Worm (Caenorhabditis elegans): ENCODE results near the gene F21A3.4.
A peak's percentile ranks its signal among the peaks of the same experiment; 100 is the strongest.

F21A3.4 gene

DNA sequence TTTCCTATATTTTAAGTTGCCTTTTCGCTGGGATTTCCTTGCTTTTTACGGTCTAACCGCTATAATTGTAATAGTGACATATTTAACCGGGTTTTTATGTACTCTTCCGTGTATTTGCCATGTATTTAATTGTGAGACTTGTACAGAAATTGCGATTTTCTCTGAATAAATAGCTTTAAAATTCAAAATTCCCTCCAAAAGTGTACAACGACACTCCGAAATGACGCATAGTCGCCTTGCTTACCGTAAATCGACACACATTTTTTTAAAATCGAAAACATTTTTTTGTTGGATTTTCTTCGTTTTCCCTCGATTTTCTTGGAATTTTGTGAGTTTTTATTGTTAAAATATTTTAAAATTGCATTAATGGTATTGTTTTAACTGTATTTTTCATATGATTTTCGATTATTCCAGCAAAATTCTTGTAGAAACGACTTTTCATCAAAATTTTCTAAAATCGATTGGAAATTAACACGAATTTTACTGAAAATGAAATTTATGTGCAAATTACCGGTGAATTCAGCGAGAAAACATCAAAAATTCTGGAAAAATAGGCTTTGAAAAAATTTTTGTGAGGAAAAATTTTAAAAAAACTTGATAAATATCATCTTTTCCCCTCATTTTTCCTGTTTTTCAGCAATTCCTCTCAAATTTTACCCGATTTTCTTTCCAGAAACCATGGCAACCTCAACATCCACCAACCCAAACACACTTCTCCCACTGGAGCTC lies 33.4 kb downstream of the F21A3.4 start, which contains the start of gene lsm-5 (continued):
- TF ChIP-seq egl-43 (GFP tag; IDR thresholded peaks at IDR 0.05) = no peak
- TF ChIP-seq vab-7 (GFP tag; IDR thresholded peaks at IDR 0.05) = no peak
- no peak for TF ChIP-seq Y105C5A.15 (GFP tag; IDR thresholded peaks at IDR 0.05)

DNA sequence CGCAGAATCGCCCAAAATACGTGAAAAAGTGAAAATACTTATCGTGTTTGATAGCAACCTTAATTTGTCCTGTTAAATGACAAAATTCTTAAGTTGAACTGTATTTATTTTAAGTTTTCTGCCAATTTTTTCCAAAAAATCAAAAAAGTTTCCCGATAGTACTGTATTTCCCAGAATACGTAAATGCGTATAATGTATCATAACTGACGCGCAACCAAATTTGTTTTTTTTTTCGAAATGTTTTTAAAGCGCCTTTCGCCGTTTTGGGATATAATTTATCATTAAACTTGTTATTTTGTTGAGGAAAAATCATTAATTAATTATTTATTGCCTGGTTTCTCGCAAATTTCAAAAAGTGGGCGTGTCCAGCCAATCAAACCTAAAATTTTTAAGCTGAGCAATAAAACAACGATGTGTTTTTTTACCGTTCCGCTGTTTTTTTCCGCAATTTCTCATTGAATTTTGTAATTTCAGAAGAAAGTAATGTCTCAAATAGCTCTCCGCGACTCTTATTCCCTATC lies 34.6 kb downstream of the F21A3.4 start, which contains the start of gene fbxa-95:
Gene fbxa-95, plus strand, starts transcription at position 471 of the 521 bp plus-strand sequence.
- TF ChIP-seq nhr-41 (GFP tag; IDR thresholded peaks at IDR 0.05) = no peak
- peak; percentile 55 for TF ChIP-seq aha-1 (tag)
- 0 out of 2 replicates have a peak, but pooled peaks have one; percentile 11 for TF ChIP-seq Y48G9A.11 (GFP tag; IDR thresholded peaks at IDR 0.05)

DNA sequence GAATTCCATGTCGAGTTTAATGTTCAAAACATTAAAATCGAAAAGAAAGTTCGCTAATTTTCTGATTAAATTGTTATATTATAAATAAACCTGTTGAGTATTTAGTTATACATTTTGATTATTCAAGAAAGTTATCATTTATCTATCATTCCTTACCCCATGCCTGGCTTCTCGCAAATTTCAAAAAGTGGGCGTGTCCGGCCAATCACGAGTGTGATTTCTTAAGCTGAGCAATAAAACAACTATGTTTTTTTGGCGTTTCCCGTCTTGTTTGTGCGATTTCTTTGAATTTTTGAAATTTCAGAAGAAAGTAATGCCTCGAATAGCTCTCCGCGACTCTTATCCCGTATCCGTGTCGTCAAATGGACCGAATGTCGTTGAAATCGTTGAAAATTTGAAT lies 36.2 kb downstream of the F21A3.4 start, which contains the start of gene fbxa-94:
Gene fbxa-94, plus strand, starts transcription at position 301 of the 400 bp plus-strand sequence.
- no peak for TF ChIP-seq ceh-20 (GFP tag; IDR thresholded peaks at IDR 0.05)
- TF ChIP-seq madf-5 (GFP tag; IDR thresholded peaks at IDR 0.05) = no peak
- no peak for TF ChIP-seq dmd-8 (GFP tag; IDR thresholded peaks at IDR 0.05)
- TF ChIP-seq lin-1 (GFP tag; IDR thresholded peaks at IDR 0.05) = no peak
- TF ChIP-seq zip-2 (tag; optimal IDR thresholded peaks at IDR 0.05) = no peak
- no peak for TF ChIP-seq mes-2 (tag; optimal IDR thresholded peaks at IDR 0.05; ENCODE audit: poor library complexity, severe bottlenecking)
- TF ChIP-seq hlh-11 (tag; optimal IDR thresholded peaks at IDR 0.05) = no peak
- no peak for TF ChIP-seq tra-1 (GFP tag; IDR thresholded peaks at IDR 0.05)
- no peak for TF ChIP-seq madf-9 (GFP tag; conservative IDR thresholded peaks at IDR 0.05)
- no peak for TF ChIP-seq ZK546.5 (tag; optimal IDR thresholded peaks at IDR 0.05)
- no peak for TF ChIP-seq egl-27 (tag; optimal IDR thresholded peaks at IDR 0.05)
- TF ChIP-seq dpl-1 (GFP tag; optimal IDR thresholded peaks at IDR 0.05) = no peak
- no peak for TF ChIP-seq unc-39 (tag; optimal IDR thresholded peaks at IDR 0.05)
- no peak for TF ChIP-seq dmd-6 (GFP tag; IDR thresholded peaks at IDR 0.05)
- no peak for TF ChIP-seq daf-8 (GFP tag; IDR thresholded peaks at IDR 0.05)
- no peak for TF ChIP-seq lim-7 (GFP tag; IDR thresholded peaks at IDR 0.05)

DNA sequence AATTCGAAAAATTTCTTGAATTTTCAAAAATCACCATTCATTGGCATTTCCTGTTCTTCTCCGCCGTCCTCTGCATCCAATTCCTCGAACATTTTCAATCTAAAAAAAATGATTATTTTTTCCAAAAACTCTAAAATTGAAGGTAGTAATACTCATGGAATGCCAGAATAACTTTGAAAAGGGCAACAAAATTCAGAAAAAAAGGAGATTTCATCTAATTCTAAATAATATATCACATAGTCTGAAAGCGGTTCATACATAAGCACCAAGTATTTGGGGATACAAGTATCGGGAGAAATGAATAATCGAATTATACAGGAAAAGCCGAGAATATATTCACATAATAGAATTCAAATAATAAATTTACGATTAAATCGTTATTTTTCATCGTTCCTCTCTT lies 38.9 kb downstream of the F21A3.4 start, which contains the start of gene mdt-28:
Gene mdt-28, minus strand, starts transcription at position 101 of the 400 bp plus-strand sequence.
- TF ChIP-seq saeg-2 (GFP tag; IDR thresholded peaks at IDR 0.05) = no peak
- TF ChIP-seq spr-1 (tag; optimal IDR thresholded peaks at IDR 0.05) = no peak
- no peak for TF ChIP-seq ztf-7 (tag; optimal IDR thresholded peaks at IDR 0.05)
- TF ChIP-seq Y5F2A.4 (GFP tag; optimal IDR thresholded peaks at IDR 0.05) = no peak
- no peak for TF ChIP-seq F44E2.7 (GFP tag; IDR thresholded peaks at IDR 0.05)
- TF ChIP-seq nhr-11 (tag; optimal IDR thresholded peaks at IDR 0.05) = no peak
- 0 out of 2 replicates have a peak, but pooled peaks have one; percentile 33 for TF ChIP-seq lin-38 (GFP tag; IDR thresholded peaks at IDR 0.05)

DNA sequence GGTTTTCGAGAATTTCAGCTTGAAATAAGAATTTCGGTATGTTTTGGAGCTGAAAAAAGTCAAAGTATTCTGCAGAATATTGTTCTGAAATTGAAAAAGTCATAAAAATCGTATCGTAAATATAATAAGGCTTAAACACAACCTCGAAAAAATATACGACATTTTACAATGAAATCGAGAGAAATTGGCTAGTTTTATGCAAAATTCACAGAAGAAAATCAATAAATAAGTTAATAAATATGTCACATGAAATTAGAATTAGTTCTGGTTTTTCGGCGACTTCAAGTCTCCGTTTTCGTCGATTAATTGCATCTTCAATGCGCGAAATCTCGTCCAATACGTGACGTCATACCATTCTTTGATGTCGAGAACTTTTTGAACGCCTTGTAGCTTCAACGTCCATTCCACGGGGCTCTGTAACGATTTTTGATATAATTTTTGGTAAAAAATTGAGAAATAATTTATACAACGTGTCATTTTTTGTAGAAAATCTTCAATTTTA lies 41.0 kb downstream of the F21A3.4 start, which contains the start of gene atx-3:
Gene atx-3, minus strand, starts transcription at position 51 of the 502 bp plus-strand sequence.
- TF ChIP-seq hlh-30 (tag; optimal IDR thresholded peaks at IDR 0.05; ENCODE audit: insufficient read depth) (peak; percentile 4), Y48G9A.11 (GFP tag; IDR thresholded peaks at IDR 0.05) (peak; percentile 37; the same call in 1 of the 2 replicates), dve-1 (tag; optimal IDR thresholded peaks at IDR 0.05; ENCODE audit: insufficient read depth) (no peak), saeg-2 (GFP tag; IDR thresholded peaks at IDR 0.05) (no peak)
